Worm (Caenorhabditis elegans): Measurements from ENCODE around the gene F59B2.12.
A peak's percentile ranks its signal among the peaks of the same experiment; 100 is the strongest.
"Not testable (repeated sequence)": the region's sequence is repeated elsewhere in the genome, so short reads cannot be mapped to it uniquely, and the experiment has no call there.

Gene F59B2.12

ce11 chrIII:9001899-9002298 is 15.5 kb upstream of the F59B2.12 start, which contains the start of gene rpn-6.2:
TSS of gene rpn-6.2 (minus strand) at chrIII:9001999.
- TF ChIP-seq tbx-11 (GFP tag; IDR thresholded peaks at IDR 0.05) (no peak), hmbx-1 (tag; optimal IDR thresholded peaks at IDR 0.05) (no peak), B0310.2 (tag; optimal IDR thresholded peaks at IDR 0.05) (no peak), sea-1 (GFP tag; conservative IDR thresholded peaks at IDR 0.05) (no peak), scrt-1 (GFP tag; IDR thresholded peaks at IDR 0.05) (no peak)

- no peak for TF ChIP-seq hmg-4 (GFP tag; optimal IDR thresholded peaks at IDR 0.05)
These were observed 14.9 kb upstream of the F59B2.12 start, which contains the start of the genes F59B2.15 and zif-1 for ce11 chrIII:9002545-9002944. TSS of gene F59B2.15 (minus strand) at chrIII:9002645. TSS of gene zif-1 (plus strand) at chrIII:9002779.

- TF ChIP-seq hmbx-1 (tag; optimal IDR thresholded peaks at IDR 0.05) (no peak), B0310.2 (tag; optimal IDR thresholded peaks at IDR 0.05) (no peak), hmg-4 (GFP tag; optimal IDR thresholded peaks at IDR 0.05) (no peak), hnd-1 (tag; optimal IDR thresholded peaks at IDR 0.05) (no peak), scrt-1 (GFP tag; IDR thresholded peaks at IDR 0.05) (no peak), tbx-11 (GFP tag; IDR thresholded peaks at IDR 0.05) (no peak), F13C5.2 (tag; optimal IDR thresholded peaks at IDR 0.05) (no peak), ceh-13 (GFP tag; optimal IDR thresholded peaks at IDR 0.05) (no peak), flt-1 (GFP tag; IDR thresholded peaks at IDR 0.05) (no peak), aly-1 (tag; optimal IDR thresholded peaks at IDR 0.05) (no peak), ceh-36 (tag; optimal IDR thresholded peaks at IDR 0.05) (no peak), ets-7 (tag; optimal IDR thresholded peaks at IDR 0.05) (no peak)
These were observed 12.7 kb upstream of the F59B2.12 start for ce11 chrIII:9004658-9005057.

ce11 chrIII:9005905-9006372 is 11.5 kb upstream of the F59B2.12 start, which contains the start of gene rab-6.1:
TSS of gene rab-6.1 (minus strand) at chrIII:9005955.
- not testable (repeated sequence) for TF ChIP-seq hmg-4 (GFP tag; optimal IDR thresholded peaks at IDR 0.05); hnd-1 (tag; optimal IDR thresholded peaks at IDR 0.05); tbx-37 (GFP tag; conservative IDR thresholded peaks at IDR 0.05)

- TF ChIP-seq aly-1 (tag; optimal IDR thresholded peaks at IDR 0.05) (no peak), hmg-4 (GFP tag; optimal IDR thresholded peaks at IDR 0.05) (peak; percentile 22)
These were observed 10.2 kb upstream of the F59B2.12 start for ce11 chrIII:9007183-9007582.

ce11 chrIII:9010047-9010446 is 7.4 kb upstream of the F59B2.12 start, which contains the start of gene F59B2.8:
TSS of gene F59B2.8 (minus strand) at chrIII:9010197.
- no peak for TF ChIP-seq hmbx-1 (tag; optimal IDR thresholded peaks at IDR 0.05)

ce11 chrIII:9012309-9012708 is 5.1 kb upstream of the F59B2.12 start, which contains the start of gene F59B2.9:
TSS of gene F59B2.9 (minus strand) at chrIII:9012409.
- TF ChIP-seq F13C5.2 (tag; optimal IDR thresholded peaks at IDR 0.05) (no peak), tbx-11 (GFP tag; IDR thresholded peaks at IDR 0.05) (no peak), tra-4 (tag; optimal IDR thresholded peaks at IDR 0.05) (no peak), pes-1 (GFP tag; IDR thresholded peaks at IDR 0.05) (no peak), ama-1 (optimal IDR thresholded peaks at IDR 0.05) (no peak), flt-1 (GFP tag; IDR thresholded peaks at IDR 0.05) (no peak), ceh-13 (GFP tag; optimal IDR thresholded peaks at IDR 0.05) (no peak), B0310.2 (tag; optimal IDR thresholded peaks at IDR 0.05) (no peak)

ce11 chrIII:9022535-9022934 is 5.1 kb downstream of the F59B2.12 start, which contains the start of gene F59B2.14:
TSS of gene F59B2.14 (minus strand) at chrIII:9022635.
- TF ChIP-seq sea-1 (GFP tag; conservative IDR thresholded peaks at IDR 0.05) (no peak), pes-1 (GFP tag; IDR thresholded peaks at IDR 0.05) (no peak), flt-1 (GFP tag; IDR thresholded peaks at IDR 0.05) (no peak), ceh-36 (tag; optimal IDR thresholded peaks at IDR 0.05) (no peak), scrt-1 (GFP tag; IDR thresholded peaks at IDR 0.05) (no peak), B0310.2 (tag; optimal IDR thresholded peaks at IDR 0.05) (no peak), tbx-37 (GFP tag; conservative IDR thresholded peaks at IDR 0.05) (no peak), tbx-11 (GFP tag; IDR thresholded peaks at IDR 0.05) (no peak), ceh-13 (GFP tag; optimal IDR thresholded peaks at IDR 0.05) (no peak), tra-4 (tag; optimal IDR thresholded peaks at IDR 0.05) (no peak), aly-1 (tag; optimal IDR thresholded peaks at IDR 0.05) (no peak), ets-7 (tag; optimal IDR thresholded peaks at IDR 0.05) (no peak), hmbx-1 (tag; optimal IDR thresholded peaks at IDR 0.05) (no peak)

- TF ChIP-seq hmbx-1 (tag; optimal IDR thresholded peaks at IDR 0.05) (no peak), ceh-36 (tag; optimal IDR thresholded peaks at IDR 0.05) (no peak), scrt-1 (GFP tag; IDR thresholded peaks at IDR 0.05) (no peak), hnd-1 (tag; optimal IDR thresholded peaks at IDR 0.05) (no peak), flt-1 (GFP tag; IDR thresholded peaks at IDR 0.05) (no peak), sea-1 (GFP tag; conservative IDR thresholded peaks at IDR 0.05) (no peak), tra-4 (tag; optimal IDR thresholded peaks at IDR 0.05) (no peak), ceh-13 (GFP tag; optimal IDR thresholded peaks at IDR 0.05) (no peak), B0310.2 (tag; optimal IDR thresholded peaks at IDR 0.05) (no peak), aly-1 (tag; optimal IDR thresholded peaks at IDR 0.05) (no peak), hmg-4 (GFP tag; optimal IDR thresholded peaks at IDR 0.05) (no peak), tbx-11 (GFP tag; IDR thresholded peaks at IDR 0.05) (no peak), tbx-37 (GFP tag; conservative IDR thresholded peaks at IDR 0.05) (no peak), F13C5.2 (tag; optimal IDR thresholded peaks at IDR 0.05) (no peak), pes-1 (GFP tag; IDR thresholded peaks at IDR 0.05) (no peak), ama-1 (optimal IDR thresholded peaks at IDR 0.05) (no peak), ets-7 (tag; optimal IDR thresholded peaks at IDR 0.05) (no peak)
These were observed 6.2 kb downstream of the F59B2.12 start for ce11 chrIII:9023601-9024000.
